Worm (Caenorhabditis elegans) whole organism, L4/young adult: ENCODE data around the gene Y76A2B.4.

ENCODE experiments used
- W03F9.2 ChIP-seq: fragments of 150-350 bp; optimal IDR thresholded peaks from 2 replicates; lab custom pipeline; 2014; ENCODE audit warnings: missing biosample characterization, missing genetic modification characterization
- dao-5 ChIP-seq: sonication (generic microtip); optimal IDR thresholded peaks from 2 replicates; lab custom pipeline; 2016; ENCODE audit warnings: missing genotype, missing genetic modification characterization, moderate library complexity, missing compliant biosample characterization

ce11 chrIII:13535735-13536390 is 10.7 kb downstream of the Y76A2B.4 start:
- TF ChIP-seq dao-5 (tag; lab: Kevin White, UChicago) (no peak), W03F9.2 (tag; lab: Kevin White, UChicago) (no peak)
